Fruit fly (Drosophila melanogaster): ENCODE results near the gene Septin2.

Gene Septin2

dm6 chr3R:20579816-20580215, 8.3 kb downstream of the Septin2 start, which contains the start of the genes EloB and Srp14 (continued):
- TF ChIP-seq dmrt99B (tag; optimal IDR thresholded peaks at IDR 0.05): no peak
- peak; percentile 81 for TF ChIP-seq CG13296 (GFP tag; optimal IDR thresholded peaks at IDR 0.05)
- peak; percentile 69 for TF ChIP-seq tap (tag; optimal IDR thresholded peaks at IDR 0.05)
- no peak for TF ChIP-seq CG8281 (tag; optimal IDR thresholded peaks at IDR 0.05)
- TF ChIP-seq sug (tag; optimal IDR thresholded peaks at IDR 0.05): peak; percentile 87
- no peak for TF ChIP-seq CG15011 (GFP tag; optimal IDR thresholded peaks at IDR 0.05)
- no peak for TF ChIP-seq Oaz (GFP tag; IDR thresholded peaks at IDR 0.05)
- TF ChIP-seq mirr (GFP tag; optimal IDR thresholded peaks at IDR 0.05): peak; percentile 51
- TF ChIP-seq dan (GFP tag; IDR thresholded peaks at IDR 0.05): no peak
- TF ChIP-seq fd96Cb (tag; optimal IDR thresholded peaks at IDR 0.05): peak; percentile 62
- peak; percentile 48; the same call in 2 of the 3 replicates for TF ChIP-seq CG14050 (GFP tag; IDR thresholded peaks at IDR 0.05)
- no peak for TF ChIP-seq CG6254 (GFP tag; optimal IDR thresholded peaks at IDR 0.05)
- TF ChIP-seq Bdp1 (GFP tag; optimal IDR thresholded peaks at IDR 0.05): peak; percentile 74
- TF ChIP-seq HLH3B (GFP tag; IDR thresholded peaks at IDR 0.05): peak; percentile 63
- peak; percentile 72 for TF ChIP-seq H15 (GFP tag; IDR thresholded peaks at IDR 0.05)
- TF ChIP-seq mam (GFP tag; optimal IDR thresholded peaks at IDR 0.05): peak; percentile 86
- TF ChIP-seq h (optimal IDR thresholded peaks at IDR 0.05): no peak
- TF ChIP-seq Spps (tag; optimal IDR thresholded peaks at IDR 0.05): peak; percentile 63
- TF ChIP-seq slou (GFP tag; optimal IDR thresholded peaks at IDR 0.05): peak; percentile 73
- TF ChIP-seq eve (GFP tag; optimal IDR thresholded peaks at IDR 0.05): no peak
- no peak for TF ChIP-seq CG10321 (GFP tag; IDR thresholded peaks at IDR 0.05)
- TF ChIP-seq Bgb (GFP tag; IDR thresholded peaks at IDR 0.05; ENCODE audit: partially characterized antibody): peak; percentile 97
- TF ChIP-seq CG11560 (tag; IDR thresholded peaks at IDR 0.05): peak; percentile 51; the same call in 1 of the 3 replicates
- TF ChIP-seq CG5180 (GFP tag; optimal IDR thresholded peaks at IDR 0.05): no peak
- TF ChIP-seq CG30020 (tag; optimal IDR thresholded peaks at IDR 0.05): peak; percentile 75
- peak; percentile 80 for TF ChIP-seq CG9797 (GFP tag; optimal IDR thresholded peaks at IDR 0.05)
- TF ChIP-seq CG1602 (GFP tag; optimal IDR thresholded peaks at IDR 0.05): peak; percentile 79
- peak; percentile 72; the same call in 2 of the 3 replicates for TF ChIP-seq dysf (GFP tag; IDR thresholded peaks at IDR 0.05)
- peak; percentile 76 for TF ChIP-seq pum (GFP tag; optimal IDR thresholded peaks at IDR 0.05)
- peak; percentile 52 for TF ChIP-seq run (tag; optimal IDR thresholded peaks at IDR 0.05)
- no peak for TF ChIP-seq pfk (GFP tag; optimal IDR thresholded peaks at IDR 0.05)
- peak; percentile 77; the same call in 1 of the 2 replicates for TF ChIP-seq Xrp1 (GFP tag; IDR thresholded peaks at IDR 0.05)
- no peak for TF ChIP-seq CkIIα-i1 (GFP tag; IDR thresholded peaks at IDR 0.05)
- peak; percentile 78 for TF ChIP-seq CG2889 (GFP tag; IDR thresholded peaks at IDR 0.05)
- peak; percentile 84 for TF ChIP-seq CG2678 (tag; optimal IDR thresholded peaks at IDR 0.05)
- TF ChIP-seq psq (GFP tag; optimal IDR thresholded peaks at IDR 0.05): no peak
- TF ChIP-seq ERR (GFP tag; optimal IDR thresholded peaks at IDR 0.05): peak; percentile 68
- peak; percentile 69 for TF ChIP-seq CG8765 (GFP tag; IDR thresholded peaks at IDR 0.05)
- TF ChIP-seq dpn (GFP tag; optimal IDR thresholded peaks at IDR 0.05): peak; percentile 78 to 83
- TF ChIP-seq Sox100B (GFP tag; optimal IDR thresholded peaks at IDR 0.05): no peak
- no peak for TF ChIP-seq CG10274 (GFP tag; optimal IDR thresholded peaks at IDR 0.05)
- peak; percentile 95 for TF ChIP-seq CG14710 (tag; optimal IDR thresholded peaks at IDR 0.05)
- peak; percentile 89 for TF ChIP-seq nmo (GFP tag; optimal IDR thresholded peaks at IDR 0.05)
- TF ChIP-seq D (optimal IDR thresholded peaks at IDR 0.05): no peak
- peak; percentile 24 for TF ChIP-seq D (GFP tag; optimal IDR thresholded peaks at IDR 0.05)
- TF ChIP-seq lilli (GFP tag; optimal IDR thresholded peaks at IDR 0.05): peak; percentile 94
- peak; percentile 75 for TF ChIP-seq CG34376 (GFP tag; optimal IDR thresholded peaks at IDR 0.05)
- peak; percentile 44 for TF ChIP-seq Dp (GFP tag; optimal IDR thresholded peaks at IDR 0.05)
- peak; percentile 71 for TF ChIP-seq Elba2 (GFP tag; optimal IDR thresholded peaks at IDR 0.05)
- peak; percentile 83 for TF ChIP-seq CG17361 (GFP tag; IDR thresholded peaks at IDR 0.05)
- TF ChIP-seq CG12942 (GFP tag; optimal IDR thresholded peaks at IDR 0.05): peak; percentile 78
- peak; percentile 87 for TF ChIP-seq CG8924 (tag; optimal IDR thresholded peaks at IDR 0.05)
